Worm (Caenorhabditis elegans): ENCODE measurements around the gene T02E9.5.

T02E9.5 gene

ce11 chrV:11366129-11366528 lies 24.1 kb downstream of the T02E9.5 start, which contains the start of gene dop-5:
Gene dop-5 (minus strand): TSS chrV:11366229.
- TF ChIP-seq snpc-4 (tag; optimal IDR thresholded peaks at IDR 0.05) (no peak), F16B12.6 (tag; optimal IDR thresholded peaks at IDR 0.05) (no peak), lin-39 (tag; optimal IDR thresholded peaks at IDR 0.05) (no peak), lir-3 (tag; optimal IDR thresholded peaks at IDR 0.05; ENCODE audit: poor library complexity) (no peak), aha-1 (tag; optimal IDR thresholded peaks at IDR 0.05) (no peak), nhr-237 (tag; optimal IDR thresholded peaks at IDR 0.05) (no peak), elt-3 (tag; optimal IDR thresholded peaks at IDR 0.05) (no peak), nhr-76 (tag; optimal IDR thresholded peaks at IDR 0.05) (no peak)

ce11 chrV:11372284-11372878 lies 30.3 kb downstream of the T02E9.5 start:
- no peak for TF ChIP-seq ceh-90 (tag; optimal IDR thresholded peaks at IDR 0.05)
- no peak for TF ChIP-seq swsn-7 (tag; optimal IDR thresholded peaks at IDR 0.05)
- no peak for TF ChIP-seq egl-27 (tag; optimal IDR thresholded peaks at IDR 0.05)
- TF ChIP-seq lin-15B (tag; optimal IDR thresholded peaks at IDR 0.05), result no peak
- TF ChIP-seq irx-1 (tag; optimal IDR thresholded peaks at IDR 0.05), result no peak
- no peak for TF ChIP-seq pag-3 (tag; optimal IDR thresholded peaks at IDR 0.05; ENCODE audit: borderline replicate concordance, insufficient read depth)
- peak; percentile 48 for TF ChIP-seq egl-13 (tag; optimal IDR thresholded peaks at IDR 0.05)
- no peak for TF ChIP-seq pqm-1 (tag; optimal IDR thresholded peaks at IDR 0.05)
- TF ChIP-seq lin-14 (GFP tag; optimal IDR thresholded peaks at IDR 0.05), result peak; percentile 19
- no peak for TF ChIP-seq vab-15 (tag; optimal IDR thresholded peaks at IDR 0.05)
- TF ChIP-seq lin-39 (tag; optimal IDR thresholded peaks at IDR 0.05), result no peak
- no peak for TF ChIP-seq sup-37 (GFP tag; optimal IDR thresholded peaks at IDR 0.05)

ce11 chrV:11373918-11374317 lies 31.9 kb downstream of the T02E9.5 start:
- TF ChIP-seq Y116A8C.19 (tag; optimal IDR thresholded peaks at IDR 0.05; ENCODE audit: borderline replicate concordance) (no peak), ceh-82 (tag; optimal IDR thresholded peaks at IDR 0.05) (no peak), dsc-1 (tag; optimal IDR thresholded peaks at IDR 0.05) (peak; percentile 12)

- TF ChIP-seq mdl-1 (tag; optimal IDR thresholded peaks at IDR 0.05), result peak in 1 of 2 experiments; percentile 37
- TF ChIP-seq unc-130 (tag; optimal IDR thresholded peaks at IDR 0.05), result no peak
- no peak for TF ChIP-seq ets-5 (GFP tag; IDR thresholded peaks at IDR 0.05)
- peak; percentile 80 for TF ChIP-seq nhr-47 (tag; optimal IDR thresholded peaks at IDR 0.05)
- TF ChIP-seq nhr-85 (tag), result peak; percentile 77
- peak; percentile 58 for TF ChIP-seq rnt-1 (tag; optimal IDR thresholded peaks at IDR 0.05)
- TF ChIP-seq aly-2 (tag; optimal IDR thresholded peaks at IDR 0.05), result peak; percentile 10
- TF ChIP-seq C16A3.4 (tag; optimal IDR thresholded peaks at IDR 0.05), result no peak
- TF ChIP-seq unc-62 (GFP tag; optimal IDR thresholded peaks at IDR 0.05), result no peak
- TF ChIP-seq fkh-8 (tag; optimal IDR thresholded peaks at IDR 0.05), result peak; percentile 78
- no peak for TF ChIP-seq C04F5.9 (tag; optimal IDR thresholded peaks at IDR 0.05)
- peak; percentile 55 for TF ChIP-seq irx-1 (tag; optimal IDR thresholded peaks at IDR 0.05)
- TF ChIP-seq ceh-63 (GFP tag; optimal IDR thresholded peaks at IDR 0.05), result no peak
- peak; percentile 63 for TF ChIP-seq fkh-4 (tag; optimal IDR thresholded peaks at IDR 0.05; ENCODE audit: borderline replicate concordance)
- peak; percentile 79 for TF ChIP-seq tbx-2 (tag; optimal IDR thresholded peaks at IDR 0.05)
- TF ChIP-seq lsy-2 (tag; optimal IDR thresholded peaks at IDR 0.05), result peak; percentile 66 to 73
- no peak for TF ChIP-seq nhr-90 (tag; optimal IDR thresholded peaks at IDR 0.05; ENCODE audit: poor library complexity)
- peak; percentile 81 for TF ChIP-seq unc-86 (tag; optimal IDR thresholded peaks at IDR 0.05)
- TF ChIP-seq nhr-11 (tag; optimal IDR thresholded peaks at IDR 0.05), result peak; percentile 17
- peak; percentile 62 for TF ChIP-seq lir-3 (tag; optimal IDR thresholded peaks at IDR 0.05; ENCODE audit: poor library complexity)
- TF ChIP-seq Y116A8C.19 (tag; optimal IDR thresholded peaks at IDR 0.05; ENCODE audit: borderline replicate concordance), result no peak
- TF ChIP-seq lin-35 (GFP tag; optimal IDR thresholded peaks at IDR 0.05), result peak; percentile 48 to 58
- TF ChIP-seq pqm-1 (tag; optimal IDR thresholded peaks at IDR 0.05), result no peak
- peak in 1 of 2 experiments; percentile 7 for TF ChIP-seq ztf-11 (tag; optimal IDR thresholded peaks at IDR 0.05)
- TF ChIP-seq hlh-17 (GFP tag; optimal IDR thresholded peaks at IDR 0.05; ENCODE audit: borderline replicate concordance), result no peak
- TF ChIP-seq ceh-8 (GFP tag; optimal IDR thresholded peaks at IDR 0.05), result no peak
- no peak for TF ChIP-seq lin-15B (tag; optimal IDR thresholded peaks at IDR 0.05)
- TF ChIP-seq xbp-1 (tag; optimal IDR thresholded peaks at IDR 0.05), result peak; percentile 60
Observed at ce11 chrV:11375150-11375792, 33.2 kb downstream of the T02E9.5 start, which contains the start of gene cnb-1. Gene cnb-1 (plus strand): TSS chrV:11375742.

Measured in whole organism, L1 larva.